Fruit fly (Drosophila melanogaster): Measurements from ENCODE around the gene PGRP-SB2.

Gene PGRP-SB2

dm6 chr3L:16727939-16728635, 1.7 kb downstream of the PGRP-SB2 start, which contains the start of gene PGRP-SB1:
Gene PGRP-SB1 (minus strand): TSS chr3L:16727989.
- TF ChIP-seq Myc (optimal IDR thresholded peaks at IDR 0.05), result no peak
- no peak for TF ChIP-seq Sin3A (optimal IDR thresholded peaks at IDR 0.05)
- TF ChIP-seq ttk (optimal IDR thresholded peaks at IDR 0.05), result no peak
- TF ChIP-seq h (optimal IDR thresholded peaks at IDR 0.05), result no peak
- no peak for TF ChIP-seq insv (optimal IDR thresholded peaks at IDR 0.05)
- TF ChIP-seq psq (optimal IDR thresholded peaks at IDR 0.05), result no peak

dm6 chr3L:16730645-16731044, 4.3 kb downstream of the PGRP-SB2 start, which contains the start of gene Dbp73D:
Gene Dbp73D (minus strand): TSS chr3L:16730818.
- TF ChIP-seq ttk (optimal IDR thresholded peaks at IDR 0.05), result no peak
- no peak for TF ChIP-seq psq (optimal IDR thresholded peaks at IDR 0.05)
- TF ChIP-seq insv (optimal IDR thresholded peaks at IDR 0.05), result no peak

dm6 chr3L:16733246-16733645, 6.9 kb downstream of the PGRP-SB2 start, which contains the start of gene CG9701:
Gene CG9701 (plus strand): TSS chr3L:16733546.
- TF ChIP-seq ttk (optimal IDR thresholded peaks at IDR 0.05) (no peak), insv (optimal IDR thresholded peaks at IDR 0.05) (no peak), h (optimal IDR thresholded peaks at IDR 0.05) (no peak), psq (optimal IDR thresholded peaks at IDR 0.05) (no peak), Sin3A (optimal IDR thresholded peaks at IDR 0.05) (no peak), Myc (optimal IDR thresholded peaks at IDR 0.05) (no peak)

dm6 chr3L:16741660-16742059, 15.3 kb downstream of the PGRP-SB2 start:
- TF ChIP-seq ttk (optimal IDR thresholded peaks at IDR 0.05), result no peak
- TF ChIP-seq insv (optimal IDR thresholded peaks at IDR 0.05), result no peak
- no peak for TF ChIP-seq Myc (optimal IDR thresholded peaks at IDR 0.05)
- no peak for TF ChIP-seq psq (optimal IDR thresholded peaks at IDR 0.05)
- TF ChIP-seq h (optimal IDR thresholded peaks at IDR 0.05), result no peak
- no peak for TF ChIP-seq Sin3A (optimal IDR thresholded peaks at IDR 0.05)

dm6 chr3L:16743906-16744704, 17.8 kb downstream of the PGRP-SB2 start:
- TF ChIP-seq psq (optimal IDR thresholded peaks at IDR 0.05), result no peak

- no peak for TF ChIP-seq h (optimal IDR thresholded peaks at IDR 0.05)
- no peak for TF ChIP-seq psq (optimal IDR thresholded peaks at IDR 0.05)
- no peak for TF ChIP-seq Myc (optimal IDR thresholded peaks at IDR 0.05)
- no peak for TF ChIP-seq insv (optimal IDR thresholded peaks at IDR 0.05)
- no peak for TF ChIP-seq ttk (optimal IDR thresholded peaks at IDR 0.05)
- no peak for TF ChIP-seq Sin3A (optimal IDR thresholded peaks at IDR 0.05)
These were observed 20.4 kb downstream of the PGRP-SB2 start for dm6 chr3L:16746586-16747383.

dm6 chr3L:16748343-16748742, 22.0 kb downstream of the PGRP-SB2 start:
- TF ChIP-seq Myc (optimal IDR thresholded peaks at IDR 0.05), result no peak
- TF ChIP-seq insv (optimal IDR thresholded peaks at IDR 0.05), result no peak

dm6 chr3L:16749726-16750125, 23.4 kb downstream of the PGRP-SB2 start:
- TF ChIP-seq h (optimal IDR thresholded peaks at IDR 0.05) (no peak), psq (optimal IDR thresholded peaks at IDR 0.05) (no peak), ttk (optimal IDR thresholded peaks at IDR 0.05) (no peak), insv (optimal IDR thresholded peaks at IDR 0.05) (no peak), Myc (optimal IDR thresholded peaks at IDR 0.05) (no peak), Sin3A (optimal IDR thresholded peaks at IDR 0.05) (no peak)

dm6 chr3L:16750750-16751149, 24.4 kb downstream of the PGRP-SB2 start:
- TF ChIP-seq h (optimal IDR thresholded peaks at IDR 0.05), result no peak

dm6 chr3L:16751487-16752054, 25.2 kb downstream of the PGRP-SB2 start:
- no peak for TF ChIP-seq Myc (optimal IDR thresholded peaks at IDR 0.05)
- TF ChIP-seq psq (optimal IDR thresholded peaks at IDR 0.05), result no peak
- TF ChIP-seq Sin3A (optimal IDR thresholded peaks at IDR 0.05), result no peak
- no peak for TF ChIP-seq insv (optimal IDR thresholded peaks at IDR 0.05)
- TF ChIP-seq ttk (optimal IDR thresholded peaks at IDR 0.05), result no peak
- no peak for TF ChIP-seq h (optimal IDR thresholded peaks at IDR 0.05)

dm6 chr3L:16752402-16753096, 26.2 kb downstream of the PGRP-SB2 start:
- TF ChIP-seq h (optimal IDR thresholded peaks at IDR 0.05) (no peak), Sin3A (optimal IDR thresholded peaks at IDR 0.05) (no peak), ttk (optimal IDR thresholded peaks at IDR 0.05) (no peak)

- TF ChIP-seq Myc (optimal IDR thresholded peaks at IDR 0.05) (no peak), Sin3A (optimal IDR thresholded peaks at IDR 0.05) (no peak), insv (optimal IDR thresholded peaks at IDR 0.05) (no peak), ttk (optimal IDR thresholded peaks at IDR 0.05) (no peak), h (optimal IDR thresholded peaks at IDR 0.05) (no peak), psq (optimal IDR thresholded peaks at IDR 0.05) (no peak)
These were observed 28.8 kb downstream of the PGRP-SB2 start, which contains the start of gene CG42852 for dm6 chr3L:16755189-16755588. Gene CG42852 (plus strand): TSS chr3L:16755489.

All from Kc167 (cell line).